Fruit fly (Drosophila melanogaster): ENCODE results near the gene CG42853.

The CG42853 gene

dm6 chr3L:18142969-18143368 lies 21.2 kb upstream of the CG42853 start:
- TF ChIP-seq HLH54F (GFP tag; optimal IDR thresholded peaks at IDR 0.05) (no peak), B-H2 (GFP tag; optimal IDR thresholded peaks at IDR 0.05) (no peak), sim (GFP tag; IDR thresholded peaks at IDR 0.05) (no peak), CG10321 (GFP tag; IDR thresholded peaks at IDR 0.05) (no peak), eve (GFP tag; optimal IDR thresholded peaks at IDR 0.05) (peak in 1 of 2 experiments; percentile 17), CG4404 (GFP tag; IDR thresholded peaks at IDR 0.05) (no peak), CG2678 (tag; optimal IDR thresholded peaks at IDR 0.05) (peak; percentile 11), PHDP (tag; optimal IDR thresholded peaks at IDR 0.05) (peak; percentile 7), H2.0 (GFP tag; IDR thresholded peaks at IDR 0.05) (no peak), CG6689 (GFP tag; IDR thresholded peaks at IDR 0.05) (no peak), Doc2 (GFP tag; IDR thresholded peaks at IDR 0.05) (no peak), CG9932 (GFP tag; IDR thresholded peaks at IDR 0.05) (no peak), ham (GFP tag; IDR thresholded peaks at IDR 0.05) (no peak), zfh1 (GFP tag; IDR thresholded peaks at IDR 0.05) (0 out of 3 replicates have a peak, but pooled peaks have one; percentile 13), CG13894 (tag; optimal IDR thresholded peaks at IDR 0.05) (peak; percentile 68), wek (GFP tag; optimal IDR thresholded peaks at IDR 0.05) (no peak), E2f2 (GFP tag; IDR thresholded peaks at IDR 0.05) (peak; percentile 17; the same call in 1 of the 2 replicates), Blimp-1 (GFP tag; optimal IDR thresholded peaks at IDR 0.05) (peak; percentile 29), peb (GFP tag; IDR thresholded peaks at IDR 0.05) (no peak), CG10209 (GFP tag; optimal IDR thresholded peaks at IDR 0.05) (peak; percentile 1), cato (GFP tag; optimal IDR thresholded peaks at IDR 0.05; ENCODE audit: borderline replicate concordance) (no peak), CG5245 (GFP tag; optimal IDR thresholded peaks at IDR 0.05) (no peak), lab (GFP tag; optimal IDR thresholded peaks at IDR 0.05) (peak; percentile 42), shn (GFP tag; optimal IDR thresholded peaks at IDR 0.05) (no peak), sens-2 (GFP tag; IDR thresholded peaks at IDR 0.05) (no peak), CG6813 (GFP tag; optimal IDR thresholded peaks at IDR 0.05) (peak; percentile 23), CG4424 (GFP tag; optimal IDR thresholded peaks at IDR 0.05) (no peak), CG17361 (GFP tag; IDR thresholded peaks at IDR 0.05) (no peak), CG3407 (GFP tag; optimal IDR thresholded peaks at IDR 0.05) (no peak), sens (GFP tag) (peak; percentile 75), CG12299 (tag; optimal IDR thresholded peaks at IDR 0.05) (no peak), nerfin-1 (tag; optimal IDR thresholded peaks at IDR 0.05) (no peak), ATbp (GFP tag; optimal IDR thresholded peaks at IDR 0.05) (peak; percentile 51), Med (GFP tag) (peak; percentile 54), CG11695 (GFP tag; IDR thresholded peaks at IDR 0.05) (no peak), Hmr (GFP tag; optimal IDR thresholded peaks at IDR 0.05) (peak; percentile 10), CG11093 (GFP tag; IDR thresholded peaks at IDR 0.05) (no peak), nmo (GFP tag; optimal IDR thresholded peaks at IDR 0.05) (no peak), sr (GFP tag; IDR thresholded peaks at IDR 0.05) (no peak), ci (GFP tag; IDR thresholded peaks at IDR 0.05) (0 out of 3 replicates have a peak, but pooled peaks have one; percentile 11), dmrt99B (tag; optimal IDR thresholded peaks at IDR 0.05) (peak; percentile 10), CG10979 (tag; optimal IDR thresholded peaks at IDR 0.05) (no peak), CG2875 (GFP tag; optimal IDR thresholded peaks at IDR 0.05) (peak; percentile 13), caup (GFP tag; optimal IDR thresholded peaks at IDR 0.05; ENCODE audit: severe bottlenecking) (peak; percentile 31)

Data from whole organism, embryonic.